Worm (Caenorhabditis elegans): ENCODE data around the gene pals-17.

pals-17 gene

DNA sequence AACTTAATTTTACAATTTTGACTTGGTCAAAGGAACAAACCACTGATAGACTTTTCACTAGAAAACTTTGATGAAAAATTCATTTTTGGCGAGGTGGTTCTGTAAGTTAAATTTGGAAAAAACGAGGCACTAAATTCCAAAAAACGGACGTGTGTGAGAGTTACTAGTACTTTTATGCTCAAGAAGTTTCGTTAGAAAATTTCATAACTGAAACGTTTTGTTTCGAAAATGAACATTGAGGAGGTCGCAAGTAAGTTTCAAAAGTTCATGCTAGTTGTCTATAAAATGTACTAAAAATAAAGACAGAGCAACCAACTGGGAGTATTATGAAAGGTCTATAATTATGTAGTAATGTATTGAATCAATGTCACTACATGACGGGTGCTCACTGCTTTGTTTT, at the start of gene pals-17:
TSS of gene pals-17 (minus strand) at position 101 of the 400 bp plus-strand sequence.
- TF ChIP-seq ets-4 (tag; optimal IDR thresholded peaks at IDR 0.05) (no peak), ceh-2 (tag; optimal IDR thresholded peaks at IDR 0.05) (no peak), odd-2 (tag; optimal IDR thresholded peaks at IDR 0.05) (no peak), ceh-6 (GFP tag; optimal IDR thresholded peaks at IDR 0.05) (no peak), C38D4.7 (GFP tag; optimal IDR thresholded peaks at IDR 0.05) (no peak), ceh-22 (tag; optimal IDR thresholded peaks at IDR 0.05) (no peak), nhr-11 (tag; optimal IDR thresholded peaks at IDR 0.05) (no peak), dve-1 (tag; optimal IDR thresholded peaks at IDR 0.05) (no peak), ahr-1 (tag; optimal IDR thresholded peaks at IDR 0.05) (no peak), elt-4 (tag; optimal IDR thresholded peaks at IDR 0.05) (no peak), nhr-232 (tag; optimal IDR thresholded peaks at IDR 0.05) (no peak), unc-3 (GFP tag; conservative IDR thresholded peaks at IDR 0.05) (no peak), unc-3 (tag; optimal IDR thresholded peaks at IDR 0.05) (no peak), pha-4 (tag; optimal IDR thresholded peaks at IDR 0.05) (no peak), F13H6.1 (tag; optimal IDR thresholded peaks at IDR 0.05) (no peak)

DNA sequence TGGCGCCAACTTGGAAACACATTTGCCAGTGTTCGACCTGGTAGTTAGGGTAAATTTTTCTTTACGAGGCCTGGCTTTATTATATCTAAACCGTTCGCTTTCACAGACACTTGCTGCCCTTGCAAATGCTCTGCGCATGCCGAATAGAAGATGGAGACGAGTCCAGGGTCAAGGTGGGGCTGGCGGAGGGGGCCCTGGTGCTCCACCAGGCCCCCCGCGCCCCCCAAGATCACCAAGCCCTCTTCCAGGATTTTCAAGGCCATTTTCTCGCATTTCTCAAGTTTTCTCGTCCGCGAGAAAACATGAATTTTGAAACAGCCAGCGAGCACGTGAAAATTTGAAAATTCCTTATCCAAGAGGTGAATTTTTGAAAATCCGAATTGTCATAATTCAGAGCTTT, 48.0 kb upstream of the pals-17 start:
- TF ChIP-seq ceh-2 (tag; optimal IDR thresholded peaks at IDR 0.05) (no peak), npax-4 (tag; optimal IDR thresholded peaks at IDR 0.05) (no peak), elt-4 (tag; optimal IDR thresholded peaks at IDR 0.05) (peak; percentile 17)

DNA sequence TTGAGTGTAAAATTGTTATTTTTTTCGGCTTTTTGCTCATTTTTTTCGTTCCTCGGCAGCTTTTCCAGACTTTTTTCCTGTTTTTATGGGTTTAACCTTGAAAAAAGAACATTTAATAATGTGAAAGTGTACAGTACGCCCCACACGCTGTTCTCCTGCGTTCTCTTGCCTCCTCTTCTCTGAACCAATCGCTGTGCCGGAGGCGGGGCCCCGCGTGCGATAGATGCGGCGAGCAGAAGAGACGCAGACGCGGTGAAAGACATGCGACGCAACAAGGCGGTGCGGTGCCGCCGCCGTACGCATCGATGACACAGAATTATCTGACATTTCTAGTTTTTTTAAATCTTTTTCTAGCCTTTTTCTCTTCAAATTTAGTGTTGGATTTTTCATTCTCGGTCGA, 45.1 kb upstream of the pals-17 start:
- TF ChIP-seq elt-4 (tag; optimal IDR thresholded peaks at IDR 0.05) = no peak
- no peak for TF ChIP-seq mec-3 (tag; optimal IDR thresholded peaks at IDR 0.05; ENCODE audit: borderline replicate concordance)
- peak; percentile 99 for TF ChIP-seq nfya-1 (tag; optimal IDR thresholded peaks at IDR 0.05)
- no peak for TF ChIP-seq nhr-11 (tag; optimal IDR thresholded peaks at IDR 0.05)

DNA sequence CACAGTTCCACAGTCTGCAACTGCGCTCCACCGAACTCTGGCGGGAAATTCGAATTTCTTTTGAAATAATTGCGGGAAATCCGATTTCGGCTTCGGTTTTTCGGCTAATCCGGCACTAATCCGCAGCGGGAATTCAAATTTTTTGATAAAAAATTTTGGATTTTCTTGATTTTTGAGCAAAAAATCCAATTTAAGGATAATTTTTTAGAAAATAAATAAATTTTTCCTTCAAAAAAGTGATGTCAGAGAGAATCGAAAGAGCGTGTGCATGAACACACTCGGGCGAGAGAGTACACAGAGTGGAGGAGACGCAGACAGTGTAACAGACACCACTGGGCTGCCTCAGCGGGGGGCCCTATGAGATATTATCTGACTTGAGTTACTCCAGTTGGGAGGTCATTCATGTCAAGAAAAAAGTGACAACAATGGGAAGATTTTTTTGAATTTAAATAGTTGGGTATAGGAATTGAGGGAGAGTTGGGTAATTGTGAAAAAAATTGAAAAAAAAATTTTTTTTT, 38.3 kb upstream of the pals-17 start:
- peak; percentile 54 for TF ChIP-seq ref-2 (tag; optimal IDR thresholded peaks at IDR 0.05)
- no peak for TF ChIP-seq ceh-19 (GFP tag; optimal IDR thresholded peaks at IDR 0.05)
- TF ChIP-seq ceh-14 (tag; optimal IDR thresholded peaks at IDR 0.05) = no peak
- no peak for TF ChIP-seq ceh-9 (tag; optimal IDR thresholded peaks at IDR 0.05)
- TF ChIP-seq lin-11 (tag; optimal IDR thresholded peaks at IDR 0.05) = no peak
- no peak for TF ChIP-seq sdc-2 (tag; optimal IDR thresholded peaks at IDR 0.05)
- TF ChIP-seq nfya-1 (tag; optimal IDR thresholded peaks at IDR 0.05) = peak; percentile 18
- TF ChIP-seq elt-2 (tag; optimal IDR thresholded peaks at IDR 0.05) = no peak
- no peak for TF ChIP-seq npax-4 (tag; optimal IDR thresholded peaks at IDR 0.05)
- no peak for TF ChIP-seq lim-6 (tag; optimal IDR thresholded peaks at IDR 0.05)
- TF ChIP-seq C38D4.7 (GFP tag; optimal IDR thresholded peaks at IDR 0.05) = no peak
- TF ChIP-seq ahr-1 (tag; optimal IDR thresholded peaks at IDR 0.05) = no peak
- TF ChIP-seq ceh-34 (tag; optimal IDR thresholded peaks at IDR 0.05) = no peak
- no peak for TF ChIP-seq unc-3 (GFP tag; conservative IDR thresholded peaks at IDR 0.05)
- TF ChIP-seq unc-3 (tag; optimal IDR thresholded peaks at IDR 0.05) = no peak

DNA sequence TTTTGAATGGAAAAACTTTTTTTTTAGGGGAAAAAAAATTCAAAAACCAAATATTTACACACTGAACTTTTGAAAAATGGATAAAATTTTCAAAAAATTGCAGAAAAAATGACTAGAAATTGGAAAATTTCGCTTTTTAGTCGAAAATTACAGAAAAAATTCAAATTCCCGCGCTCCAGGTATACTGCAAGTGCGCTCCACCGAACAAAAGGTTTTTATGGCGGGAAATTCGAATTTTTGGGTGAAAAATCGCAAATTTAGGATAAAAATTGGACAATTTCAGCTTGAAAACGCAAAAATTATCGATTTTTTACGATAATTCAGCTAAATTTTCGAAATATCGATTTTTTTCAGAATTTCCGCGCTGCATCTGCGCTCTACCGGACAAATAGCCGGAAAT, 37.6 kb upstream of the pals-17 start:
- TF ChIP-seq K09A11.1 (tag; optimal IDR thresholded peaks at IDR 0.05; ENCODE audit: insufficient read depth) = no peak
- no peak for TF ChIP-seq ceh-45 (GFP tag; IDR thresholded peaks at IDR 0.05)
- TF ChIP-seq hlh-15 (tag; optimal IDR thresholded peaks at IDR 0.05) = no peak
- TF ChIP-seq mec-3 (tag; optimal IDR thresholded peaks at IDR 0.05; ENCODE audit: borderline replicate concordance) = no peak
- no peak for TF ChIP-seq K02D7.2 (tag; optimal IDR thresholded peaks at IDR 0.05)
- no peak for TF ChIP-seq ceh-22 (tag; optimal IDR thresholded peaks at IDR 0.05)
- no peak for TF ChIP-seq pqm-1 (tag; optimal IDR thresholded peaks at IDR 0.05)
- no peak for TF ChIP-seq npax-4 (tag; optimal IDR thresholded peaks at IDR 0.05)
- no peak for TF ChIP-seq ceh-9 (tag; optimal IDR thresholded peaks at IDR 0.05)
- TF ChIP-seq ceh-24 (tag; optimal IDR thresholded peaks at IDR 0.05) = no peak
- TF ChIP-seq unc-55 (GFP tag; optimal IDR thresholded peaks at IDR 0.05) = no peak
- no peak for TF ChIP-seq C08G9.2 (tag; optimal IDR thresholded peaks at IDR 0.05)
- no peak for TF ChIP-seq tbx-2 (tag; optimal IDR thresholded peaks at IDR 0.05)
- TF ChIP-seq hlh-30 (tag; optimal IDR thresholded peaks at IDR 0.05; ENCODE audit: insufficient read depth) = no peak
- no peak for TF ChIP-seq ztf-16 (tag; optimal IDR thresholded peaks at IDR 0.05)
- TF ChIP-seq ttx-3 (tag; optimal IDR thresholded peaks at IDR 0.05) = no peak
- no peak for TF ChIP-seq syd-9 (tag; optimal IDR thresholded peaks at IDR 0.05)

All from whole organism, late embryonic.